Fruit fly (Drosophila melanogaster): ENCODE results near the gene CG1288.

DNA sequence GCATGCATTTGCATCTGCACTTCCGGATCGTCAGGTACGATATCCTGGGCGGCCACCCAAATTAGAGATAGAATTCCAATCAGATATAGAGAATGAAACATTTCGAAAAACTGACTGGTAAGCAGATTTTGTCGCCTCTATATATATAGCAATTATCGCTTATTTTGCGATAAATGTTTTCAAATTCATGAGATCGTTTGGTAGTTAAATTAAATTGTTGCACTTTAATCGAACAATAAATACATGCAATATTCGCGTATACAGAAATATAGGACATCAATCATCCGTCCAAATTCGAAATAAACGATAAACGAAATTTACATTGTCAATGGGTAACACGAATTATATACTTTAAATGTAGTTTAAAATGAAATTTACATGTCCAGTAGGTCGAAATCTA, 43.6 kb upstream of the CG1288 start, which contains the start of gene Obp84a:
- no peak for TF ChIP-seq Met (GFP tag; optimal IDR thresholded peaks at IDR 0.05)
- TF ChIP-seq dac (GFP tag; optimal IDR thresholded peaks at IDR 0.05) = no peak
